Worm (Caenorhabditis elegans) whole organism, L4 larva: ENCODE results near the gene D1022.3.

Source experiments
- aha-1 ChIP-seq: fragments of 150-350 bp; peaks from one replicate; lab custom pipeline; 2014; ENCODE audit warnings: missing biosample characterization, missing genetic modification characterization
- cey-2 ChIP-seq: sonication (generic microtip); optimal IDR thresholded peaks from 3 replicates; lab custom pipeline; 2017; ENCODE audit warnings: missing genetic modification characterization, mild to moderate bottlenecking, missing compliant biosample characterization, antibody characterized with exemption, borderline replicate concordance; ENCODE audit not compliant: insufficient read depth
- dmd-8 ChIP-seq: fragments of 200-800 bp; sonication (Bioruptor generic); IDR thresholded peaks from 2 replicates; pipeline ENCODE4 v1.3.6; 2022; ENCODE audit warnings: missing genetic modification characterization, missing compliant biosample characterization
- hlh-11 ChIP-seq: fragments of 200-800 bp; sonication (Bioruptor generic); optimal IDR thresholded peaks from 2 replicates; lab custom pipeline; 2018; ENCODE audit warnings: mild to moderate bottlenecking, missing genetic modification characterization, missing compliant biosample characterization
- lin-1 ChIP-seq: fragments of 200-800 bp; sonication (Bioruptor generic); IDR thresholded peaks from 2 replicates; pipeline ENCODE4 v1.3.6; 2022; ENCODE audit warnings: missing genetic modification reagents, missing genetic modification characterization, missing compliant biosample characterization
- madf-5 ChIP-seq, 2 experiments: fragments of 200-800 bp; sonication (Bioruptor generic); IDR thresholded peaks; 2 replicates each; pipeline ENCODE4 v1.3.6; 2022; ENCODE audit warnings: missing compliant biosample characterization in 2 of 2, missing genetic modification characterization in 2 of 2
- mdl-1 ChIP-seq, 2 experiments: fragments of 150-350 bp in 1 of 2; sonication (generic microtip) in 1 of 2; optimal IDR thresholded peaks; 2 replicates each; lab custom pipeline; 2014 to 2017; ENCODE audit warnings: missing biosample characterization in 2 of 2, missing genetic modification characterization in 2 of 2
- mep-1 ChIP-seq: fragments of 150-350 bp; sonication (generic microtip); optimal IDR thresholded peaks from 3 replicates; lab custom pipeline; 2014; ENCODE audit warnings: missing biosample characterization, missing genetic modification characterization
- nhr-10 ChIP-seq: fragments of 150-350 bp; optimal IDR thresholded peaks from 2 replicates; lab custom pipeline; 2014; ENCODE audit warnings: missing biosample characterization, missing genetic modification characterization
- nhr-25 ChIP-seq: sonication (generic microtip); optimal IDR thresholded peaks from 2 replicates; lab custom pipeline; 2017; ENCODE audit warnings: missing genetic modification characterization, mild to moderate bottlenecking, missing compliant biosample characterization, antibody characterized with exemption, moderate library complexity, borderline replicate concordance; ENCODE audit not compliant: insufficient read depth
- nhr-28 ChIP-seq: fragments of 150-350 bp; optimal IDR thresholded peaks from 2 replicates; lab custom pipeline; 2014; ENCODE audit warnings: missing biosample characterization, missing genetic modification characterization
- tra-1 ChIP-seq: fragments of 200-800 bp; sonication (Bioruptor generic); IDR thresholded peaks from 2 replicates; pipeline ENCODE4 v1.3.6; 2022; ENCODE audit warnings: missing genetic modification reagents, missing genetic modification characterization, missing compliant biosample characterization
- unc-62 ChIP-seq, 3 experiments: fragments of 150-350 bp in 1 of 3; sonication (generic microtip); optimal IDR thresholded peaks in 2 of 3; peaks in 1 of 3; 1 replicate in 1 of 3; 2 replicates in 2 of 3; lab custom pipeline; 2014 to 2017; ENCODE audit warnings: missing biosample characterization in 3 of 3, missing genetic modification characterization in 3 of 3, missing genetic modification reagents in 3 of 3, missing genotype in 1 of 3

Gene D1022.3

DNA sequence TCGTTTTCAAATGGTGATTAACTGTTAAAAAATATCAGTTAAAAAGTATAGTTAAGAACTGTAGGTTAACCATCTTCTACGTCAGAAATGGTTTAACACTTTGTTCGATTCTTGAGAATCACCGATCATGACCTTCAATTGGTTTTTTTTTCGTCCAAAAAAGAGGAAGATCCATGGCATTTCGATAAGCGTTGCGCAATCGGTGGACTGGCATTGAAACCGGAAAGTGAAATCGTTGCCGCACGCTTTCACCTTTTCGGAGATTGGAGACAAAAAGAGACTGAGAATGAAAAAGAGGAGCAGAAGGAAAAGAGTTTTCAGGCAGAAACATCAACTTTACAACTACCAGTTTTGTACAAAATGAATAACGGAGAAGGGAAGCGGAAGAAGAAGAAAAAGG lies 50.8 kb downstream of the D1022.3 start:
- TF ChIP-seq unc-62 (GFP tag; optimal IDR thresholded peaks at IDR 0.05 in 1 of 2; lab: Kevin White, UChicago) (peak in 1 of 2 experiments; percentile 56), unc-62 (tag; optimal IDR thresholded peaks at IDR 0.05; lab: Kevin White, UChicago) (no peak), cey-2 (tag; lab: Kevin White, UChicago) (peak; percentile 23), madf-5 (GFP tag; IDR thresholded peaks at IDR 0.05; lab: Robert Waterston, UW) (0 out of 4 replicates have a peak, but pooled peaks of 1 of the 2 experiments have one; percentile 37), tra-1 (GFP tag; lab: Robert Waterston, UW) (no peak), nhr-10 (tag; lab: Kevin White, UChicago) (no peak), aha-1 (tag; lab: Kevin White, UChicago) (no peak), mdl-1 (tag; optimal IDR thresholded peaks at IDR 0.05; lab: Kevin White, UChicago) (peak in 1 of 2 experiments; percentile 43), hlh-11 (tag; lab: Kevin White, UChicago) (peak; percentile 46), lin-1 (GFP tag; lab: Robert Waterston, UW) (no peak), nhr-25 (peak; percentile 69), nhr-28 (tag; lab: Kevin White, UChicago) (peak; percentile 56), mep-1 (tag; lab: Kevin White, UChicago) (peak; percentile 44), dmd-8 (GFP tag; lab: Robert Waterston, UW) (no peak)
